Fruit fly (Drosophila melanogaster): Measurements from ENCODE around the gene CG42709.

The CG42709 gene

DNA sequence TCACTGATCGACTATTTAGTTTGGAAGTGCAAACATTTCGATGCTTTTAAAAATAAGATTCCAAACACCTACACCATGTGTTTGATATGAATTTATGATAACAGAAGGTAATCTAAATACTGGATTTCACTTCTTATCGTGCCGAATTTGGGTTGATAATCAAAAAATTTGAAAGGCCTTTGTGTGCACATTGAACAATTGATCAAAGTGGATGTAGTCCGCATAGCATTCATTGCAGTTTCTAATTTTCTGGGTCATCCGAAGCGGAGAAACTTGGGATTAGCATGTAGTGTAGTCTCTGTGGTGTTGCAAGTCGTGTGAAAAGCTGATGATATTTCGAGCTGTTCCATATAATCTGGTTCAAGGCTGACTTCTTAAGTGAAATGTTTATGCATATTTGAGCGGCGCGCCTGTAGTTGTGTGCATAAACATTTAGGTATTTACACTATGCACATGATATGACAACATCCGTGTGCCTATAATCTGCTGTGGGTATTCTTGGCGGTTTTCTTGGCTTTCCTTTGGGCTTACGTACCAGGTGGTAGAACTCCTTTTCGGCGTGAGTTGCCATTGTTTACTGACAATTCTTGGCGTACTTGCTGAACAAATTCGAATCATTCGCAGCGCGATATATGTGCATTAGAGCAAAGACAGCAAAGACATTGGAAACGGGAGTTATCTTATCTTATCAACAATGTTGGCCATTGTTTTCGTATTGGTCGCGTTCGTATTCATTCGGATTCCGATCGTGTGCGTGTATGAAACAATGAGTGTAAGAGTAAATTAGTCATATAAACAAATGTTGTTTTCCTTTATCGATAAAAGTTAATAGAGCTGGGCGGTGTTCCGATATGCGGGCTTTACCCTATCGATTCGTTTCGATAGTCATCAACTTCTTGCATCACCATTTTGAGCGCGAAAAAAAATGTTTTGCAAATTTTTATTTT, 17.0 kb upstream of the CG42709 start, which contains the start of gene Hip1 (continued):
- TF ChIP-seq Sry-β (GFP tag; optimal IDR thresholded peaks at IDR 0.05) (no peak), scrt (GFP tag; optimal IDR thresholded peaks at IDR 0.05) (no peak), hb (GFP tag; IDR thresholded peaks at IDR 0.05; ENCODE audit: partially characterized antibody) (peak; percentile 66; the same call in 1 of the 3 replicates), bowl (GFP tag; IDR thresholded peaks at IDR 0.05) (no peak), CG8281 (tag; optimal IDR thresholded peaks at IDR 0.05) (peak; percentile 73), CG8290 (GFP tag; optimal IDR thresholded peaks at IDR 0.05) (no peak), CG8290 (tag; optimal IDR thresholded peaks at IDR 0.05) (no peak), shn (GFP tag; optimal IDR thresholded peaks at IDR 0.05) (no peak), disco-r (GFP tag; optimal IDR thresholded peaks at IDR 0.05) (no peak), HLH54F (GFP tag; optimal IDR thresholded peaks at IDR 0.05) (no peak), Pdp1 (GFP tag; optimal IDR thresholded peaks at IDR 0.05) (no peak), Ets65A (GFP tag) (no peak), CG8388 (GFP tag; optimal IDR thresholded peaks at IDR 0.05) (no peak), gcm2 (GFP tag; optimal IDR thresholded peaks at IDR 0.05) (no peak), CG5180 (GFP tag; optimal IDR thresholded peaks at IDR 0.05) (no peak), CG13287 (GFP tag; IDR thresholded peaks at IDR 0.05; ENCODE audit: partially characterized antibody) (peak; percentile 95), CG2889 (GFP tag; IDR thresholded peaks at IDR 0.05) (no peak), Dll (GFP tag; IDR thresholded peaks at IDR 0.05; ENCODE audit: partially characterized antibody) (peak; percentile 88), hkb (optimal IDR thresholded peaks at IDR 0.05) (no peak), hkb (GFP tag; IDR thresholded peaks at IDR 0.05) (peak; percentile 46; the same call in 1 of the 2 replicates), Opbp (GFP tag; IDR thresholded peaks at IDR 0.05; ENCODE audit: partially characterized antibody) (peak; percentile 87), YL-1 (GFP tag; optimal IDR thresholded peaks at IDR 0.05) (peak; percentile 0), CG34376 (GFP tag; optimal IDR thresholded peaks at IDR 0.05) (peak; percentile 48), CG12071 (GFP tag; optimal IDR thresholded peaks at IDR 0.05) (no peak), CTCF (GFP tag; optimal IDR thresholded peaks at IDR 0.05) (no peak), chinmo (GFP tag; IDR thresholded peaks at IDR 0.05; ENCODE audit: partially characterized antibody) (peak; percentile 91; the same call in 3 of the 4 replicates), sisA (GFP tag; IDR thresholded peaks at IDR 0.05) (no peak), her (GFP tag; optimal IDR thresholded peaks at IDR 0.05) (no peak), CG4424 (GFP tag; optimal IDR thresholded peaks at IDR 0.05) (no peak), TFAM (GFP tag; optimal IDR thresholded peaks at IDR 0.05) (no peak), CG1024 (GFP tag; IDR thresholded peaks at IDR 0.05) (no peak), z (GFP tag; IDR thresholded peaks at IDR 0.05) (no peak), gsb-n (tag; optimal IDR thresholded peaks at IDR 0.05) (no peak), knrl (GFP tag; IDR thresholded peaks at IDR 0.05; ENCODE audit: partially characterized antibody) (peak; percentile 85), Dref (GFP tag; IDR thresholded peaks at IDR 0.05) (peak; percentile 92), stwl (tag; optimal IDR thresholded peaks at IDR 0.05) (peak; percentile 65)

- no peak for TF ChIP-seq chm (GFP tag; IDR thresholded peaks at IDR 0.05)
- no peak for TF ChIP-seq CG12391 (tag; optimal IDR thresholded peaks at IDR 0.05)
- no peak for TF ChIP-seq vvl (GFP tag; IDR thresholded peaks at IDR 0.05)
- no peak for TF ChIP-seq Lhr (GFP tag; optimal IDR thresholded peaks at IDR 0.05)
- no peak for TF ChIP-seq Dfd (GFP tag; optimal IDR thresholded peaks at IDR 0.05)
- no peak for TF ChIP-seq CG10654 (GFP tag; optimal IDR thresholded peaks at IDR 0.05)
- no peak for TF ChIP-seq sc (optimal IDR thresholded peaks at IDR 0.05)
- TF ChIP-seq sc (GFP tag; optimal IDR thresholded peaks at IDR 0.05): no peak
- no peak for TF ChIP-seq slou (GFP tag; optimal IDR thresholded peaks at IDR 0.05)
- TF ChIP-seq Hr39 (optimal IDR thresholded peaks at IDR 0.05): no peak
- TF ChIP-seq Ssrp (tag; optimal IDR thresholded peaks at IDR 0.05): no peak
- TF ChIP-seq tna (GFP tag; IDR thresholded peaks at IDR 0.05; ENCODE audit: partially characterized antibody): no peak
- no peak for TF ChIP-seq CG2712 (tag; optimal IDR thresholded peaks at IDR 0.05)
- no peak for TF ChIP-seq sna (GFP tag; IDR thresholded peaks at IDR 0.05; ENCODE audit: partially characterized antibody)
- no peak for TF ChIP-seq CG18011 (GFP tag; optimal IDR thresholded peaks at IDR 0.05)
- TF ChIP-seq CG10431 (GFP tag; optimal IDR thresholded peaks at IDR 0.05): no peak
Observed at dm6 chr3L:12778616-12779015, 11.4 kb upstream of the CG42709 start, which contains the start of gene CG32106. Gene CG32106, minus strand, starts transcription at chr3L:12778716.
